Worm (Caenorhabditis elegans) whole organism, late embryonic: ENCODE results near the gene spe-39.

ENCODE experiments used
- C08G9.2 ChIP-seq: sonication (generic microtip); optimal IDR thresholded peaks from 2 replicates; lab custom pipeline; 2016; ENCODE audit warnings: mild to moderate bottlenecking, missing genetic modification characterization, moderate library complexity, missing compliant biosample characterization
- K09A11.1 ChIP-seq: sonication (generic microtip); optimal IDR thresholded peaks from 2 replicates; lab custom pipeline; 2017; ENCODE audit warnings: antibody characterized with exemption, mild to moderate bottlenecking, missing genetic modification characterization, missing compliant biosample characterization; ENCODE audit not compliant: insufficient read depth
- Y22D7AL.16 ChIP-seq: sonication (generic microtip); optimal IDR thresholded peaks from 2 replicates; lab custom pipeline; 2016; ENCODE audit warnings: missing genetic modification characterization, missing compliant biosample characterization
- ceh-14 ChIP-seq: sonication (generic microtip); optimal IDR thresholded peaks from 2 replicates; lab custom pipeline; 2016; ENCODE audit warnings: missing genotype, missing genetic modification characterization, missing compliant biosample characterization
- ceh-19 ChIP-seq: fragments of 200-800 bp; sonication (Bioruptor generic); optimal IDR thresholded peaks from 2 replicates; lab custom pipeline; 2018; ENCODE audit warnings: mild to moderate bottlenecking, missing genetic modification characterization, missing compliant biosample characterization
- ceh-2 ChIP-seq: sonication (generic microtip); optimal IDR thresholded peaks from 2 replicates; lab custom pipeline; 2016; ENCODE audit warnings: missing genotype, missing genetic modification characterization, missing compliant biosample characterization
- ceh-30 ChIP-seq: fragments of 150-350 bp; optimal IDR thresholded peaks from 2 replicates; lab custom pipeline; 2014; ENCODE audit warnings: missing biosample characterization, missing genetic modification characterization
- ceh-31 ChIP-seq: sonication (generic microtip); optimal IDR thresholded peaks from 2 replicates; lab custom pipeline; 2016; ENCODE audit warnings: missing genetic modification characterization, missing compliant biosample characterization
- ceh-34 ChIP-seq: sonication (generic microtip); optimal IDR thresholded peaks from 2 replicates; lab custom pipeline; 2016; ENCODE audit warnings: mild to moderate bottlenecking, missing genetic modification characterization, missing compliant biosample characterization
- ceh-45 ChIP-seq: fragments of 200-800 bp; sonication (Bioruptor generic); IDR thresholded peaks from 2 replicates; pipeline ENCODE4 v1.3.6; 2022; ENCODE audit warnings: missing genetic modification reagents, missing genetic modification characterization, missing compliant biosample characterization
- ceh-48 ChIP-seq: sonication (generic microtip); optimal IDR thresholded peaks from 2 replicates; lab custom pipeline; 2016; ENCODE audit warnings: missing genetic modification characterization, inconsistent platforms, missing compliant biosample characterization
- che-1 ChIP-seq: sonication (generic microtip); optimal IDR thresholded peaks from 2 replicates; lab custom pipeline; 2016; ENCODE audit warnings: mild to moderate bottlenecking, missing genetic modification characterization, missing compliant biosample characterization
- dmd-4 ChIP-seq: sonication (generic microtip); optimal IDR thresholded peaks from 2 replicates; lab custom pipeline; 2016; ENCODE audit warnings: borderline replicate concordance, missing genetic modification characterization, missing compliant biosample characterization
- dve-1 ChIP-seq: sonication (generic microtip); optimal IDR thresholded peaks from 2 replicates; lab custom pipeline; 2017; ENCODE audit warnings: antibody characterized with exemption, mild to moderate bottlenecking, missing genetic modification characterization, missing compliant biosample characterization
- elt-2 ChIP-seq: sonication (generic microtip); optimal IDR thresholded peaks from 2 replicates; lab custom pipeline; 2016; ENCODE audit warnings: missing genetic modification reagents, missing genetic modification characterization, missing compliant biosample characterization
- eyg-1 ChIP-seq: sonication (generic microtip); optimal IDR thresholded peaks from 2 replicates; lab custom pipeline; 2016; ENCODE audit warnings: missing genotype, missing genetic modification characterization, missing compliant biosample characterization
- fax-1 ChIP-seq: sonication (generic microtip); optimal IDR thresholded peaks from 2 replicates; lab custom pipeline; 2016; ENCODE audit warnings: missing genotype, missing genetic modification characterization, missing compliant biosample characterization
- fkh-6 ChIP-seq: sonication (generic microtip); optimal IDR thresholded peaks from 2 replicates; lab custom pipeline; 2016; ENCODE audit warnings: missing genetic modification characterization, missing compliant biosample characterization
- hlh-13 ChIP-seq: fragments of 200-800 bp; sonication (Bioruptor generic); optimal IDR thresholded peaks from 2 replicates; lab custom pipeline; 2018; ENCODE audit warnings: mild to moderate bottlenecking, missing genetic modification characterization, missing compliant biosample characterization
- hlh-30 ChIP-seq: sonication (generic microtip); optimal IDR thresholded peaks from 2 replicates; lab custom pipeline; 2017; ENCODE audit warnings: antibody characterized with exemption, missing genetic modification characterization, missing compliant biosample characterization; ENCODE audit not compliant: insufficient read depth
- madf-2 ChIP-seq: sonication (generic microtip); optimal IDR thresholded peaks from 2 replicates; lab custom pipeline; 2017; ENCODE audit warnings: missing genetic modification characterization, missing compliant biosample characterization
- mec-3 ChIP-seq: sonication (generic microtip); optimal IDR thresholded peaks from 2 replicates; lab custom pipeline; 2016; ENCODE audit warnings: borderline replicate concordance, missing genetic modification characterization, missing compliant biosample characterization
- nfya-1 ChIP-seq: sonication (generic microtip); optimal IDR thresholded peaks from 2 replicates; lab custom pipeline; 2017; ENCODE audit warnings: missing genetic modification characterization, mild to moderate bottlenecking, missing compliant biosample characterization, antibody characterized with exemption, moderate library complexity
- nhr-11 ChIP-seq: fragments of 150-350 bp; optimal IDR thresholded peaks from 2 replicates; lab custom pipeline; 2014; ENCODE audit warnings: missing biosample characterization, missing genetic modification characterization
- nhr-232 ChIP-seq: sonication (generic microtip); optimal IDR thresholded peaks from 2 replicates; lab custom pipeline; 2016; ENCODE audit warnings: missing genetic modification characterization, missing compliant biosample characterization
- npax-4 ChIP-seq: sonication (generic microtip); optimal IDR thresholded peaks from 2 replicates; lab custom pipeline; 2016; ENCODE audit warnings: missing genetic modification characterization, missing compliant biosample characterization
- odd-2 ChIP-seq: sonication (generic microtip); optimal IDR thresholded peaks from 2 replicates; lab custom pipeline; 2017; ENCODE audit warnings: antibody characterized with exemption, mild to moderate bottlenecking, missing genetic modification characterization, missing compliant biosample characterization
- pag-3 ChIP-seq: sonication (generic microtip); optimal IDR thresholded peaks from 2 replicates; lab custom pipeline; 2016; ENCODE audit warnings: missing compliant biosample characterization, missing genetic modification characterization, borderline replicate concordance
- pax-1 ChIP-seq: fragments of 150-350 bp; optimal IDR thresholded peaks from 2 replicates; lab custom pipeline; 2014; ENCODE audit warnings: missing biosample characterization, missing genetic modification characterization
- pha-2 ChIP-seq: sonication (generic microtip); optimal IDR thresholded peaks from 2 replicates; lab custom pipeline; 2017; ENCODE audit warnings: mild to moderate bottlenecking, missing genetic modification characterization, missing compliant biosample characterization
- pha-4 ChIP-seq: fragments of 150-350 bp; optimal IDR thresholded peaks from 2 replicates; lab custom pipeline; 2018; ENCODE audit warnings: missing biosample characterization, missing genetic modification reagents, missing genetic modification characterization
- pqm-1 ChIP-seq: sonication (generic microtip); optimal IDR thresholded peaks from 2 replicates; lab custom pipeline; 2016; ENCODE audit warnings: missing genetic modification characterization, missing compliant biosample characterization
- ref-2 ChIP-seq: sonication (generic microtip); optimal IDR thresholded peaks from 2 replicates; lab custom pipeline; 2016; ENCODE audit warnings: missing genetic modification characterization, missing compliant biosample characterization
- rnt-1 ChIP-seq: sonication (generic microtip); optimal IDR thresholded peaks from 2 replicates; lab custom pipeline; 2016; ENCODE audit warnings: missing genetic modification characterization, missing compliant biosample characterization
- sox-2 ChIP-seq: fragments of 200-800 bp; sonication (Bioruptor generic); IDR thresholded peaks from 2 replicates; pipeline ENCODE4 v1.3.6; 2022; ENCODE audit warnings: missing genetic modification reagents, missing genetic modification characterization, missing compliant biosample characterization
- sox-4 ChIP-seq: sonication (generic microtip); optimal IDR thresholded peaks from 2 replicates; lab custom pipeline; 2017; ENCODE audit warnings: mild to moderate bottlenecking, missing genetic modification characterization, inconsistent platforms, missing compliant biosample characterization
- tbx-2 ChIP-seq: sonication (generic microtip); optimal IDR thresholded peaks from 2 replicates; lab custom pipeline; 2016; ENCODE audit warnings: missing genetic modification characterization, missing compliant biosample characterization
- unc-42 ChIP-seq: sonication (generic microtip); optimal IDR thresholded peaks from 2 replicates; lab custom pipeline; 2016; ENCODE audit warnings: missing genotype, missing genetic modification characterization, missing compliant biosample characterization
- unc-55 ChIP-seq: sonication (generic microtip); optimal IDR thresholded peaks from 2 replicates; lab custom pipeline; 2017; ENCODE audit warnings: missing biosample characterization, missing genetic modification reagents, missing genetic modification characterization
- unc-86 ChIP-seq: sonication (generic microtip); optimal IDR thresholded peaks from 2 replicates; lab custom pipeline; 2016; ENCODE audit warnings: missing genetic modification characterization, missing compliant biosample characterization
- zip-5 ChIP-seq: sonication (generic microtip); optimal IDR thresholded peaks from 2 replicates; lab custom pipeline; 2016; ENCODE audit warnings: missing genetic modification characterization, missing compliant biosample characterization
- ztf-16 ChIP-seq: sonication (generic microtip); optimal IDR thresholded peaks from 2 replicates; lab custom pipeline; 2017; ENCODE audit warnings: missing genetic modification characterization, missing compliant biosample characterization

The spe-39 gene

ce11 chrV:6784853-6785492 is at the start of gene spe-39, which contains the start of gene spn-4:
TSS of gene spe-39 (plus strand) at chrV:6785451.
TSS of gene spn-4 (minus strand) at chrV:6784903.
- peak; percentile 71 for TF ChIP-seq unc-42
- TF ChIP-seq pag-3, result no peak
- peak; percentile 39 for TF ChIP-seq ceh-31 (tag; lab: Kevin White, UChicago)
- TF ChIP-seq hlh-13 (GFP tag; lab: Kevin White, UChicago), result no peak
- TF ChIP-seq npax-4 (tag; lab: Kevin White, UChicago), result no peak
- TF ChIP-seq rnt-1 (tag; lab: Kevin White, UChicago), result no peak
- TF ChIP-seq hlh-30 (tag; lab: Kevin White, UChicago), result no peak
- peak; percentile 29 for TF ChIP-seq ztf-16
- TF ChIP-seq ceh-2 (tag; lab: Kevin White, UChicago), result peak; percentile 20
- no peak for TF ChIP-seq pha-2 (tag; lab: Kevin White, UChicago)
- no peak for TF ChIP-seq pha-4
- TF ChIP-seq C08G9.2 (tag; lab: Kevin White, UChicago), result peak; percentile 39
- no peak for TF ChIP-seq ceh-48
- TF ChIP-seq ceh-34, result no peak
- peak; percentile 1 for TF ChIP-seq unc-55 (GFP tag; lab: Kevin White, UChicago)
- TF ChIP-seq nfya-1 (tag; lab: Kevin White, UChicago), result peak; percentile 74
- peak; percentile 21 for TF ChIP-seq odd-2 (tag; lab: Kevin White, UChicago)
- TF ChIP-seq K09A11.1 (tag; lab: Kevin White, UChicago), result peak; percentile 35
- TF ChIP-seq dmd-4 (tag; lab: Kevin White, UChicago), result no peak
- TF ChIP-seq ref-2 (tag; lab: Kevin White, UChicago), result peak; percentile 16
- TF ChIP-seq fax-1 (tag; lab: Kevin White, UChicago), result peak; percentile 7
- TF ChIP-seq tbx-2, result peak; percentile 48
- TF ChIP-seq nhr-232 (tag; lab: Kevin White, UChicago), result no peak
- TF ChIP-seq Y22D7AL.16 (tag; lab: Kevin White, UChicago), result peak; percentile 30
- TF ChIP-seq zip-5 (tag; lab: Kevin White, UChicago), result peak; percentile 10
- peak; percentile 8 for TF ChIP-seq ceh-14 (tag; lab: Kevin White, UChicago)
- no peak for TF ChIP-seq ceh-45 (GFP tag; lab: Robert Waterston, UW)
- no peak for TF ChIP-seq eyg-1 (tag; lab: Kevin White, UChicago)
- TF ChIP-seq sox-2 (GFP tag; lab: Robert Waterston, UW), result peak; percentile 62
- no peak for TF ChIP-seq che-1 (tag; lab: Kevin White, UChicago)
- peak; percentile 29 for TF ChIP-seq dve-1 (tag; lab: Kevin White, UChicago)
- no peak for TF ChIP-seq unc-86 (tag; lab: Kevin White, UChicago)
- no peak for TF ChIP-seq ceh-30 (tag; lab: Kevin White, UChicago)
- TF ChIP-seq sox-4 (tag; lab: Kevin White, UChicago), result peak; percentile 28
- TF ChIP-seq madf-2 (tag; lab: Kevin White, UChicago), result peak; percentile 47
- TF ChIP-seq pqm-1, result no peak
- TF ChIP-seq nhr-11 (tag; lab: Kevin White, UChicago), result no peak
- TF ChIP-seq pax-1 (tag; lab: Kevin White, UChicago), result peak; percentile 64
- TF ChIP-seq elt-2 (tag; lab: Kevin White, UChicago), result peak; percentile 59

DNA sequence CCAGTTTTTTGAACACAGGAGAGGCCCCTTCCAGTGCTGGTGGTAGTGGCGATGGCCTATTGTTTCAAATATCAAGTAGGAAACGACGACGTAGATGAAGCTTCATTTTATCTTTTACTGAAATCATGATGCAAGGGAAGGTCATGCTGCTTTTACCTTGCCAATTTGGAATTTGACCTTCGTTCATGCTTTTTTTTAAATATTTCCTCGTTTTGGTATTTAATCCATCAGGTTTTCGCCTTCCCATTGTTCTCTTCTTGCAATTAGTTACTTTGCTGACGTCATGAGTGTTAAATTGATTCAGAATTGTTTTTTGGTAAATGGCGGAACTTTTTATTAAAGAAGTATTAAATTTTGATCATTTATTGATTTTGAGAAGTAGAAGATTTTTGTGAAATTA is 49.1 kb upstream of the spe-39 start:
- TF ChIP-seq ceh-14 (tag; lab: Kevin White, UChicago) (no peak), fkh-6 (no peak), ceh-19 (GFP tag; lab: Kevin White, UChicago) (no peak), sox-2 (GFP tag; lab: Robert Waterston, UW) (no peak), mec-3 (tag; lab: Kevin White, UChicago) (no peak)
